Fruit fly (Drosophila melanogaster): ENCODE results near the gene Axn.

Gene Axn

dm6 chr3R:30022452-30023028 lies at the start of gene Axn, which contains the start of gene RpS28a:
Gene Axn, plus strand, starts transcription at chr3R:30022842.
Gene RpS28a, minus strand, starts transcription at chr3R:30022648.
- TF ChIP-seq sage (GFP tag; optimal IDR thresholded peaks at IDR 0.05) (no peak), Myc (optimal IDR thresholded peaks at IDR 0.05) (peak; percentile 72), usp (GFP tag; optimal IDR thresholded peaks at IDR 0.05) (no peak), Hr78 (GFP tag; optimal IDR thresholded peaks at IDR 0.05) (peak; percentile 23), br (GFP tag; optimal IDR thresholded peaks at IDR 0.05) (no peak), Abd-B (GFP tag; optimal IDR thresholded peaks at IDR 0.05) (no peak), CG9705 (GFP tag; optimal IDR thresholded peaks at IDR 0.05) (no peak), lola (GFP tag; optimal IDR thresholded peaks at IDR 0.05) (no peak), fru (GFP tag; optimal IDR thresholded peaks at IDR 0.05) (no peak)

dm6 chr3R:29978595-29978994 lies 44.0 kb upstream of the Axn start:
- TF ChIP-seq h (GFP tag; optimal IDR thresholded peaks at IDR 0.05) = peak; percentile 46
- TF ChIP-seq ey (GFP tag; optimal IDR thresholded peaks at IDR 0.05) = peak; percentile 39
- peak; percentile 32 for TF ChIP-seq rgr (GFP tag; optimal IDR thresholded peaks at IDR 0.05)
- TF ChIP-seq sage (GFP tag; optimal IDR thresholded peaks at IDR 0.05) = no peak
- no peak for TF ChIP-seq Hr83 (GFP tag; optimal IDR thresholded peaks at IDR 0.05; ENCODE audit: poor library complexity, severe bottlenecking)
- no peak for TF ChIP-seq Dfd (GFP tag; optimal IDR thresholded peaks at IDR 0.05)
- no peak for TF ChIP-seq Rel (GFP tag; optimal IDR thresholded peaks at IDR 0.05)
- no peak for TF ChIP-seq Rel (tag; optimal IDR thresholded peaks at IDR 0.05)
- TF ChIP-seq Hnf4 (GFP tag; optimal IDR thresholded peaks at IDR 0.05) = no peak
- TF ChIP-seq CG9705 (GFP tag; optimal IDR thresholded peaks at IDR 0.05) = no peak
- TF ChIP-seq fru (GFP tag; optimal IDR thresholded peaks at IDR 0.05) = peak; percentile 48
- peak; percentile 32 for TF ChIP-seq Sp1 (GFP tag; optimal IDR thresholded peaks at IDR 0.05)
- TF ChIP-seq lola (GFP tag; optimal IDR thresholded peaks at IDR 0.05) = no peak
- no peak for TF ChIP-seq jim (GFP tag; optimal IDR thresholded peaks at IDR 0.05)
- no peak for TF ChIP-seq psq (GFP tag; optimal IDR thresholded peaks at IDR 0.05)
- peak in 1 of 2 experiments; percentile 40 for TF ChIP-seq foxo (GFP tag; optimal IDR thresholded peaks at IDR 0.05)
- peak; percentile 24 for TF ChIP-seq OdsH (GFP tag; optimal IDR thresholded peaks at IDR 0.05)
- TF ChIP-seq Dif (GFP tag; optimal IDR thresholded peaks at IDR 0.05; ENCODE audit: partially characterized antibody) = no peak
- no peak for TF ChIP-seq Myc (optimal IDR thresholded peaks at IDR 0.05)
- TF ChIP-seq br (GFP tag; optimal IDR thresholded peaks at IDR 0.05) = peak; percentile 32
- TF ChIP-seq HLH106 (tag; optimal IDR thresholded peaks at IDR 0.05) = peak; percentile 49

- peak; percentile 9 for TF ChIP-seq h (GFP tag; optimal IDR thresholded peaks at IDR 0.05)
- TF ChIP-seq ey (GFP tag; optimal IDR thresholded peaks at IDR 0.05) = no peak
These were observed 41.2 kb upstream of the Axn start for dm6 chr3R:29981479-29981878.

- TF ChIP-seq rgr (GFP tag; optimal IDR thresholded peaks at IDR 0.05) (peak; percentile 14), ey (GFP tag; optimal IDR thresholded peaks at IDR 0.05) (peak; percentile 19), h (GFP tag; optimal IDR thresholded peaks at IDR 0.05) (peak; percentile 18), Vsx2 (GFP tag; optimal IDR thresholded peaks at IDR 0.05; ENCODE audit: partially characterized antibody) (no peak)
These were observed 40.6 kb upstream of the Axn start for dm6 chr3R:29982027-29982426.

dm6 chr3R:29983073-29983544 lies 39.5 kb upstream of the Axn start, which contains the start of gene CG7896:
Gene CG7896, plus strand, starts transcription at chr3R:29983426.
- no peak for TF ChIP-seq GATAd (GFP tag; optimal IDR thresholded peaks at IDR 0.05)
- TF ChIP-seq br (GFP tag; optimal IDR thresholded peaks at IDR 0.05) = peak; percentile 83
- TF ChIP-seq rgr (GFP tag; optimal IDR thresholded peaks at IDR 0.05) = peak; percentile 85
- peak; percentile 86 for TF ChIP-seq psq (GFP tag; optimal IDR thresholded peaks at IDR 0.05)
- TF ChIP-seq OdsH (GFP tag; optimal IDR thresholded peaks at IDR 0.05) = peak; percentile 85
- peak; percentile 76 for TF ChIP-seq ey (GFP tag; optimal IDR thresholded peaks at IDR 0.05)
- TF ChIP-seq dmrt93B (GFP tag; optimal IDR thresholded peaks at IDR 0.05) = peak; percentile 70
- peak; percentile 37 for TF ChIP-seq CG32264 (GFP tag; optimal IDR thresholded peaks at IDR 0.05)
- no peak for TF ChIP-seq dl (GFP tag; optimal IDR thresholded peaks at IDR 0.05; ENCODE audit: insufficient read depth in 1 of 2, partially characterized antibody in 2 of 2)
- peak; percentile 85 for TF ChIP-seq Sp1 (GFP tag; optimal IDR thresholded peaks at IDR 0.05)
- TF ChIP-seq h (GFP tag; optimal IDR thresholded peaks at IDR 0.05) = peak; percentile 94
- peak; percentile 85 for TF ChIP-seq fru (GFP tag; optimal IDR thresholded peaks at IDR 0.05)
- TF ChIP-seq woc (GFP tag; optimal IDR thresholded peaks at IDR 0.05) = peak; percentile 95
- no peak for TF ChIP-seq N (GFP tag; optimal IDR thresholded peaks at IDR 0.05)
- no peak for TF ChIP-seq pan (optimal IDR thresholded peaks at IDR 0.05)
- no peak for TF ChIP-seq Hr78 (GFP tag; optimal IDR thresholded peaks at IDR 0.05)
- peak; percentile 54 to 91 for TF ChIP-seq foxo (GFP tag; optimal IDR thresholded peaks at IDR 0.05)
- no peak for TF ChIP-seq Mio (GFP tag; optimal IDR thresholded peaks at IDR 0.05)
- no peak for TF ChIP-seq lola (GFP tag; optimal IDR thresholded peaks at IDR 0.05)
- TF ChIP-seq dsf (GFP tag; optimal IDR thresholded peaks at IDR 0.05; ENCODE audit: borderline replicate concordance) = peak; percentile 41
- TF ChIP-seq jim (GFP tag; optimal IDR thresholded peaks at IDR 0.05) = no peak
- no peak for TF ChIP-seq Dfd (GFP tag; optimal IDR thresholded peaks at IDR 0.05)
- no peak for TF ChIP-seq tai (GFP tag; optimal IDR thresholded peaks at IDR 0.05)
- TF ChIP-seq sage (GFP tag; optimal IDR thresholded peaks at IDR 0.05) = peak; percentile 61
- TF ChIP-seq Rel (GFP tag; optimal IDR thresholded peaks at IDR 0.05) = peak; percentile 83
- peak; percentile 59 for TF ChIP-seq Rel (tag; optimal IDR thresholded peaks at IDR 0.05)
- peak; percentile 17 for TF ChIP-seq Dif (GFP tag; optimal IDR thresholded peaks at IDR 0.05; ENCODE audit: partially characterized antibody)
- peak; percentile 54 for TF ChIP-seq Vsx2 (GFP tag; optimal IDR thresholded peaks at IDR 0.05; ENCODE audit: partially characterized antibody)
- no peak for TF ChIP-seq usp (GFP tag; optimal IDR thresholded peaks at IDR 0.05)
- TF ChIP-seq Myc (optimal IDR thresholded peaks at IDR 0.05) = no peak
- TF ChIP-seq CrebA (GFP tag; optimal IDR thresholded peaks at IDR 0.05; ENCODE audit: borderline replicate concordance) = no peak
- no peak for TF ChIP-seq brk (GFP tag; optimal IDR thresholded peaks at IDR 0.05)
- no peak for TF ChIP-seq Hnf4 (GFP tag; optimal IDR thresholded peaks at IDR 0.05)
- peak; percentile 93 for TF ChIP-seq HLH106 (tag; optimal IDR thresholded peaks at IDR 0.05)

Measured in whole organism, wandering third instar larva.